Fruit fly (Drosophila melanogaster): ENCODE data around the gene BigH1.
A peak's percentile ranks its signal among the peaks of the same experiment; 100 is the strongest.

BigH1 gene

dm6 chr3R:14674762-14675161 is 11.5 kb downstream of the BigH1 start (continued):
- peak; percentile 48 for TF ChIP-seq CG18476 (GFP tag; optimal IDR thresholded peaks at IDR 0.05)
- TF ChIP-seq onecut (GFP tag; IDR thresholded peaks at IDR 0.05): peak; percentile 50
- no peak for TF ChIP-seq Dbx (GFP tag; IDR thresholded peaks at IDR 0.05)
- no peak for TF ChIP-seq gsb (GFP tag; IDR thresholded peaks at IDR 0.05)
- peak; percentile 91 for TF ChIP-seq CG10959 (GFP tag; IDR thresholded peaks at IDR 0.05)
- no peak for TF ChIP-seq CG11085 (GFP tag; IDR thresholded peaks at IDR 0.05)
- no peak for TF ChIP-seq CG18011 (GFP tag; optimal IDR thresholded peaks at IDR 0.05)
- peak; percentile 82 for TF ChIP-seq sim (GFP tag; IDR thresholded peaks at IDR 0.05)
- TF ChIP-seq otp (GFP tag; IDR thresholded peaks at IDR 0.05): peak; percentile 73
- no peak for TF ChIP-seq HHEX (GFP tag; optimal IDR thresholded peaks at IDR 0.05)
- TF ChIP-seq gem (tag; optimal IDR thresholded peaks at IDR 0.05): peak; percentile 84
- no peak for TF ChIP-seq TFAM (GFP tag; optimal IDR thresholded peaks at IDR 0.05)
- TF ChIP-seq disco-r (GFP tag; optimal IDR thresholded peaks at IDR 0.05): no peak
- peak; percentile 1 for TF ChIP-seq kah (GFP tag; optimal IDR thresholded peaks at IDR 0.05)
- peak; percentile 59; the same call in 1 of the 2 replicates for TF ChIP-seq ranshi (GFP tag; IDR thresholded peaks at IDR 0.05)
- no peak for TF ChIP-seq abd-A (tag; optimal IDR thresholded peaks at IDR 0.05)
- no peak for TF ChIP-seq Lim3 (GFP tag; IDR thresholded peaks at IDR 0.05)
- TF ChIP-seq wor (GFP tag; IDR thresholded peaks at IDR 0.05): no peak; the same call in 1 of the 2 replicates
- no peak for TF ChIP-seq eyg (GFP tag; optimal IDR thresholded peaks at IDR 0.05)
- TF ChIP-seq CG9609 (GFP tag; optimal IDR thresholded peaks at IDR 0.05): no peak
- TF ChIP-seq Sin3A (optimal IDR thresholded peaks at IDR 0.05): no peak
- TF ChIP-seq CG12391 (tag; optimal IDR thresholded peaks at IDR 0.05): peak; percentile 78
- peak in 1 of 3 experiments; percentile 46 for TF ChIP-seq Stat92E (GFP tag; optimal IDR thresholded peaks at IDR 0.05)
- TF ChIP-seq CG2712 (tag; optimal IDR thresholded peaks at IDR 0.05): peak; percentile 90
- TF ChIP-seq CG2875 (GFP tag; optimal IDR thresholded peaks at IDR 0.05): peak; percentile 63
- TF ChIP-seq ems (GFP tag; optimal IDR thresholded peaks at IDR 0.05): no peak
- no peak for TF ChIP-seq Fer3 (tag; optimal IDR thresholded peaks at IDR 0.05)
- peak; percentile 3 for TF ChIP-seq Atf3 (GFP tag; optimal IDR thresholded peaks at IDR 0.05)
- TF ChIP-seq chm (GFP tag; IDR thresholded peaks at IDR 0.05): peak; percentile 58; the same call in 1 of the 2 replicates
- 0 out of 3 replicates have a peak, but pooled peaks have one; percentile 45 for TF ChIP-seq Mrtf (GFP tag; IDR thresholded peaks at IDR 0.05)
- peak; percentile 93 for TF ChIP-seq Xrp1 (GFP tag; IDR thresholded peaks at IDR 0.05)
- peak; percentile 68 for TF ChIP-seq CG7556 (GFP tag; optimal IDR thresholded peaks at IDR 0.05)
- TF ChIP-seq emc (GFP tag; optimal IDR thresholded peaks at IDR 0.05): no peak
- TF ChIP-seq h (optimal IDR thresholded peaks at IDR 0.05): no peak
- TF ChIP-seq CG8089 (GFP tag; optimal IDR thresholded peaks at IDR 0.05): no peak
- no peak for TF ChIP-seq CG11560 (tag; IDR thresholded peaks at IDR 0.05)
- TF ChIP-seq ham (GFP tag; IDR thresholded peaks at IDR 0.05): no peak
- no peak for TF ChIP-seq Adf1 (GFP tag; IDR thresholded peaks at IDR 0.05)
- no peak for TF ChIP-seq CG30020 (tag; optimal IDR thresholded peaks at IDR 0.05)
- no peak for TF ChIP-seq wek (GFP tag; optimal IDR thresholded peaks at IDR 0.05)
- no peak for TF ChIP-seq MESR4 (GFP tag; optimal IDR thresholded peaks at IDR 0.05)
- peak; percentile 50 for TF ChIP-seq D19A (tag; optimal IDR thresholded peaks at IDR 0.05)
- peak; percentile 38 for TF ChIP-seq bcd (GFP tag; optimal IDR thresholded peaks at IDR 0.05)
- TF ChIP-seq Eip74EF (GFP tag; optimal IDR thresholded peaks at IDR 0.05): peak in 1 of 2 experiments; percentile 0
- peak; percentile 63; the same call in 2 of the 3 replicates for TF ChIP-seq CG2199 (GFP tag; IDR thresholded peaks at IDR 0.05)
- TF ChIP-seq CG14667 (GFP tag; IDR thresholded peaks at IDR 0.05): peak; percentile 53
- peak; percentile 76 for TF ChIP-seq gsb-n (tag; optimal IDR thresholded peaks at IDR 0.05)
- no peak for TF ChIP-seq ewg (GFP tag; optimal IDR thresholded peaks at IDR 0.05)
- no peak for TF ChIP-seq Dll (GFP tag; IDR thresholded peaks at IDR 0.05; ENCODE audit: partially characterized antibody)
- TF ChIP-seq CG13123 (GFP tag; optimal IDR thresholded peaks at IDR 0.05): peak; percentile 21
- TF ChIP-seq BEAF-32 (GFP tag; optimal IDR thresholded peaks at IDR 0.05): no peak
- TF ChIP-seq Antp (GFP tag; optimal IDR thresholded peaks at IDR 0.05): no peak

All from whole organism, embryonic.